Worm (Caenorhabditis elegans): ENCODE measurements around the gene M02B7.2.
A peak's percentile ranks its signal among the peaks of the same experiment; 100 is the strongest.

DNA sequence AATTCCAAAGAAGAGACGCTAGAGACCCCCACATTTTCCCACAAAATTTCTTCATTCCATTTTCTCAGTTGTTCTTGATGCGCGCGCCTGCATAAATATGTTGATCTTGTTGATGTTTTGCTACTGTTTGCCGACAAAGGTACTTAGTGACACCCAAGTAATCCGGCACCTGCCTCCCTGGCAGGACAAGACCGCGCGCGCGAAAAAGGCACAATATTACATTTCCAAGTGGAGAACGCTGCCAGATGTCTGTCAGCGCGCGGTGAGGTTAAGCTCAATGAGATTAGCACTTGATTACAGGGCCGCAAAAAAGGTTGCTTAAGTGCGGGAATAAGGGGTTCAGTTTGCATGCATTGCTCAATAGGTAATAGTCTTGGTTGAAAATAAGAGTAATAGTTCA, 38.2 kb downstream of the M02B7.2 start:
- TF ChIP-seq lin-32 (GFP tag; optimal IDR thresholded peaks at IDR 0.05) (no peak), drap-1 (GFP tag; optimal IDR thresholded peaks at IDR 0.05) (no peak), nhr-2 (tag; optimal IDR thresholded peaks at IDR 0.05) (peak; percentile 54), pha-4 (tag; optimal IDR thresholded peaks at IDR 0.05) (no peak), unc-62 (GFP tag; optimal IDR thresholded peaks at IDR 0.05) (no peak), lin-13 (tag; optimal IDR thresholded peaks at IDR 0.05) (no peak), ces-1 (GFP tag; optimal IDR thresholded peaks at IDR 0.05) (peak; percentile 59)
